Fruit fly (Drosophila melanogaster): ENCODE data around the gene Polr2H.

Polr2H gene

dm6 chr3L:21727013-21727727 is 1.6 kb upstream of the Polr2H start (continued):
- TF ChIP-seq CG11723 (GFP tag; optimal IDR thresholded peaks at IDR 0.05) = no peak
- no peak for TF ChIP-seq pita (GFP tag; optimal IDR thresholded peaks at IDR 0.05)
- TF ChIP-seq NFAT (GFP tag; IDR thresholded peaks at IDR 0.05) = no peak
- TF ChIP-seq CG12659 (GFP tag; optimal IDR thresholded peaks at IDR 0.05) = no peak
- no peak for TF ChIP-seq Atf-2 (GFP tag; optimal IDR thresholded peaks at IDR 0.05)
- TF ChIP-seq salm (tag; optimal IDR thresholded peaks at IDR 0.05) = no peak
- TF ChIP-seq CG7928 (GFP tag; optimal IDR thresholded peaks at IDR 0.05) = no peak
- TF ChIP-seq tap (tag; optimal IDR thresholded peaks at IDR 0.05) = no peak
- TF ChIP-seq cas (GFP tag; IDR thresholded peaks at IDR 0.05) = no peak
- TF ChIP-seq inv (GFP tag; IDR thresholded peaks at IDR 0.05; ENCODE audit: partially characterized antibody) = no peak
- no peak for TF ChIP-seq ssp (GFP tag; IDR thresholded peaks at IDR 0.05)
- no peak for TF ChIP-seq ranshi (GFP tag; IDR thresholded peaks at IDR 0.05)
- TF ChIP-seq phol (tag; optimal IDR thresholded peaks at IDR 0.05) = peak; percentile 60
- TF ChIP-seq ci (GFP tag; IDR thresholded peaks at IDR 0.05) = 0 out of 3 replicates have a peak, but pooled peaks have one; percentile 29
- TF ChIP-seq Nf-YA (GFP tag; IDR thresholded peaks at IDR 0.05) = no peak
- no peak for TF ChIP-seq CG12391 (tag; optimal IDR thresholded peaks at IDR 0.05)
- no peak for TF ChIP-seq CG8089 (GFP tag; optimal IDR thresholded peaks at IDR 0.05)
- no peak for TF ChIP-seq bbx (GFP tag; IDR thresholded peaks at IDR 0.05; ENCODE audit: partially characterized antibody)
- TF ChIP-seq CG1603 (tag; optimal IDR thresholded peaks at IDR 0.05) = peak; percentile 1
- TF ChIP-seq CG17186 (GFP tag; optimal IDR thresholded peaks at IDR 0.05) = no peak
- TF ChIP-seq BtbVII (GFP tag; optimal IDR thresholded peaks at IDR 0.05) = no peak
- TF ChIP-seq Doc3 (GFP tag; IDR thresholded peaks at IDR 0.05; ENCODE audit: partially characterized antibody) = no peak
- no peak for TF ChIP-seq CG5245 (GFP tag; optimal IDR thresholded peaks at IDR 0.05)
- no peak for TF ChIP-seq CG11398 (GFP tag; optimal IDR thresholded peaks at IDR 0.05)
- no peak for TF ChIP-seq CG10366 (GFP tag; IDR thresholded peaks at IDR 0.05)
- no peak for TF ChIP-seq MTF-1 (GFP tag; optimal IDR thresholded peaks at IDR 0.05; ENCODE audit: borderline replicate concordance)
- TF ChIP-seq Hey (tag; optimal IDR thresholded peaks at IDR 0.05) = no peak
- TF ChIP-seq Drgx (GFP tag; IDR thresholded peaks at IDR 0.05) = no peak
- TF ChIP-seq sim (GFP tag; IDR thresholded peaks at IDR 0.05) = no peak
- no peak for TF ChIP-seq caup (GFP tag; optimal IDR thresholded peaks at IDR 0.05; ENCODE audit: severe bottlenecking)
- peak; percentile 79 for TF ChIP-seq CG15479 (GFP tag; optimal IDR thresholded peaks at IDR 0.05)
- peak; percentile 71 for TF ChIP-seq dmrt11E (tag; optimal IDR thresholded peaks at IDR 0.05)
- TF ChIP-seq gro (GFP tag; optimal IDR thresholded peaks at IDR 0.05) = no peak
- TF ChIP-seq CG10565 (GFP tag; optimal IDR thresholded peaks at IDR 0.05) = no peak
- no peak for TF ChIP-seq Six4 (GFP tag; optimal IDR thresholded peaks at IDR 0.05)
- no peak for TF ChIP-seq pfk (GFP tag; optimal IDR thresholded peaks at IDR 0.05)
- TF ChIP-seq Oli (tag; optimal IDR thresholded peaks at IDR 0.05) = peak; percentile 11
- TF ChIP-seq exex (tag; optimal IDR thresholded peaks at IDR 0.05) = no peak
- peak; percentile 22 for TF ChIP-seq CG1529 (GFP tag; optimal IDR thresholded peaks at IDR 0.05)
- TF ChIP-seq NC2β (GFP tag; optimal IDR thresholded peaks at IDR 0.05) = no peak
- peak; percentile 65 for TF ChIP-seq CG10979 (tag; optimal IDR thresholded peaks at IDR 0.05)
- TF ChIP-seq CG3163 (GFP tag; optimal IDR thresholded peaks at IDR 0.05) = no peak
- TF ChIP-seq oc (tag; optimal IDR thresholded peaks at IDR 0.05) = no peak
- TF ChIP-seq Ets65A (GFP tag) = peak; percentile 58
- no peak for TF ChIP-seq CG16863 (GFP tag; optimal IDR thresholded peaks at IDR 0.05)
- no peak for TF ChIP-seq Myb (GFP tag; optimal IDR thresholded peaks at IDR 0.05)
- no peak for TF ChIP-seq fd64A (GFP tag; optimal IDR thresholded peaks at IDR 0.05)
- no peak for TF ChIP-seq Ets97D (GFP tag; optimal IDR thresholded peaks at IDR 0.05)
- TF ChIP-seq seq (GFP tag; IDR thresholded peaks at IDR 0.05) = no peak
- peak; percentile 73 for TF ChIP-seq zf30C (GFP tag; optimal IDR thresholded peaks at IDR 0.05)

Measured in whole organism, embryonic.